Worm (Caenorhabditis elegans) whole organism, L1 larva: Measurements from ENCODE around the gene lin-13.

Experiments used
- elt-3 ChIP-seq, 6 experiments: fragments of 150-350 bp in 1 of 6; sonication (generic microtip); optimal IDR thresholded peaks; 2 replicates each; lab custom pipeline; 2017 to 2018; ENCODE audit warnings: missing biosample characterization in 6 of 6, missing genetic modification characterization in 6 of 6, inconsistent platforms in 1 of 6
- fkh-10 ChIP-seq: sonication (generic microtip); optimal IDR thresholded peaks from 2 replicates; lab custom pipeline; 2017; ENCODE audit warnings: missing biosample characterization, missing genetic modification reagents, missing genetic modification characterization
- lin-13 ChIP-seq: fragments of 150-350 bp; optimal IDR thresholded peaks from 2 replicates; lab custom pipeline; 2014; ENCODE audit warnings: missing biosample characterization, missing genetic modification reagents, missing genetic modification characterization
- mdl-1 ChIP-seq, 2 experiments: fragments of 150-350 bp; optimal IDR thresholded peaks; 2 replicates each; lab custom pipeline; 2014 to 2017; ENCODE audit warnings: missing biosample characterization in 2 of 2, missing genetic modification characterization in 2 of 2, inconsistent platforms in 1 of 2
- nhr-11 ChIP-seq: fragments of 150-350 bp; optimal IDR thresholded peaks from 2 replicates; lab custom pipeline; 2014; ENCODE audit warnings: missing biosample characterization, missing genetic modification characterization
- nhr-77 ChIP-seq: fragments of 150-350 bp; optimal IDR thresholded peaks from 2 replicates; lab custom pipeline; 2014; ENCODE audit warnings: missing biosample characterization, missing genetic modification characterization
- unc-86 ChIP-seq: sonication (generic microtip); optimal IDR thresholded peaks from 2 replicates; lab custom pipeline; 2016; ENCODE audit warnings: missing genetic modification characterization, missing compliant biosample characterization
- zag-1 ChIP-seq: fragments of 150-350 bp; optimal IDR thresholded peaks from 2 replicates; lab custom pipeline; 2014; ENCODE audit warnings: missing biosample characterization, missing genetic modification characterization

DNA sequence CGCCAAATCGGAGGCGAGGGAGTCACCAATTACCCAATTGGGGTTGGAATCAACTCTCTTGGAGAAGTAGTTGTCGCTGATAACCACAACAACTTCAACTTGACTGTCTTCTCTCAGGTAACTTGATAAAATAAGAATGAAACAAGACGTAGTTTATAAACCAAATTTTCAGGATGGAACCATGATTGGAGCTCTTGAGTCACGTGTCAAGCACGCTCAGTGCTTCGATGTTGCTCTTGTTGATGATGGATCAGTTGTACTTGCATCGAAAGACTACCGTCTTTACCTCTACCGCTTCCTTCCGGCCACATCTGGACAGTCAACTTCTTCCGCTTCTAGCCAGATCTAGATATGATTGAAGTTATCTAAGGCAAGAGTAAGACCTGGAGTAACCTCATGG, 26.7 kb upstream of the lin-13 start:
- TF ChIP-seq unc-86 (tag; lab: Kevin White, UChicago), result no peak
- TF ChIP-seq fkh-10 (GFP tag; lab: Kevin White, UChicago), result no peak
- TF ChIP-seq nhr-77, result no peak
- TF ChIP-seq elt-3 (tag; optimal IDR thresholded peaks at IDR 0.05; lab: Kevin White, UChicago), result no peak
- no peak for TF ChIP-seq lin-13 (GFP tag; lab: Kevin White, UChicago)
- no peak for TF ChIP-seq zag-1 (tag; lab: Kevin White, UChicago)
- TF ChIP-seq nhr-11 (tag; lab: Kevin White, UChicago), result no peak
- TF ChIP-seq mdl-1 (tag; optimal IDR thresholded peaks at IDR 0.05; lab: Kevin White, UChicago), result no peak
